Fruit fly (Drosophila melanogaster): Measurements from ENCODE around the gene CG14722.

CG14722 gene

DNA sequence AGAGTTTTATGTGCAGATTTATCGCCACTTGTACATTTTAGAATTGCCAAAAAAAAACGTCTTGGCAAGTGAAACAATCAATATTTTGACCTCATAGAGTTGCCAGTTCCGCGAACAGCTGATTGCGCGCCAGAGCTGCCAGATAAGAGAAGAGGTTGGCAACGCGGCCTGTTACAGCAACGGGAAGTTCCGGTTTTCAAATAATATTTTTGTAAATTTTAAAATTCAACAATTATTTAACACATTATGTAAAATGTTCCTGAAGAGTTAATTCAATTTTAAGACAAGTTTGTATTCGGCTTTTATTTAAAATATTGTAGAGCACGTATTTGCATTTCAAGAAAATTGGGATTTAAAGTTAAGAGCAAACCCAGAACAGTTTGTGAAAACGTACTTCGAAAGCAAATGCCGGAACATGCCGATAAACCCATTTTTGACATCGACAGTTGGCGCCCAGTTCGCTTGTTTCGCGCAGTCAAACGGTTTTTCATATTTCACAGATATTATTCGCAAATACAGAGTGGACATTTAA is 45.1 kb downstream of the CG14722 start, which contains the start of the genes prd1 and HisCl1 (continued):
- peak; percentile 44 for TF ChIP-seq salm (tag; optimal IDR thresholded peaks at IDR 0.05)
- no peak for TF ChIP-seq ttk (GFP tag; IDR thresholded peaks at IDR 0.05)
- TF ChIP-seq CG12071 (GFP tag; optimal IDR thresholded peaks at IDR 0.05): no peak
- TF ChIP-seq pros (GFP tag; optimal IDR thresholded peaks at IDR 0.05): peak; percentile 36
- no peak for TF ChIP-seq Poxn (GFP tag; IDR thresholded peaks at IDR 0.05)
- TF ChIP-seq CG6791 (GFP tag; IDR thresholded peaks at IDR 0.05; ENCODE audit: partially characterized antibody): no peak
- TF ChIP-seq Sox100B (GFP tag; optimal IDR thresholded peaks at IDR 0.05): no peak
- TF ChIP-seq sug (tag; optimal IDR thresholded peaks at IDR 0.05): no peak
- TF ChIP-seq Blimp-1 (GFP tag; optimal IDR thresholded peaks at IDR 0.05): no peak
- peak; percentile 52 for TF ChIP-seq scrt (GFP tag; optimal IDR thresholded peaks at IDR 0.05)
- TF ChIP-seq Abd-B (GFP tag; optimal IDR thresholded peaks at IDR 0.05): peak; percentile 87
- TF ChIP-seq CG10366 (GFP tag; IDR thresholded peaks at IDR 0.05): no peak
- TF ChIP-seq Usf (GFP tag; optimal IDR thresholded peaks at IDR 0.05): peak; percentile 57
- TF ChIP-seq MBD-R2 (GFP tag; IDR thresholded peaks at IDR 0.05): peak; percentile 91
- TF ChIP-seq CG11695 (GFP tag; IDR thresholded peaks at IDR 0.05): peak; percentile 51; the same call in 2 of the 3 replicates
- no peak for TF ChIP-seq Scr (GFP tag; IDR thresholded peaks at IDR 0.05; ENCODE audit: partially characterized antibody)
- no peak for TF ChIP-seq CG18011 (GFP tag; optimal IDR thresholded peaks at IDR 0.05)
- no peak for TF ChIP-seq crc (GFP tag; optimal IDR thresholded peaks at IDR 0.05)
- TF ChIP-seq nerfin-1 (tag; optimal IDR thresholded peaks at IDR 0.05): peak; percentile 78
- TF ChIP-seq CG1832 (GFP tag; optimal IDR thresholded peaks at IDR 0.05): no peak
- TF ChIP-seq CG14050 (GFP tag; IDR thresholded peaks at IDR 0.05): peak; percentile 35; the same call in 1 of the 3 replicates
- peak; percentile 81 for TF ChIP-seq sqz (GFP tag; optimal IDR thresholded peaks at IDR 0.05)
- no peak for TF ChIP-seq btn (GFP tag; optimal IDR thresholded peaks at IDR 0.05)
- 0 out of 2 replicates have a peak, but pooled peaks have one; percentile 23 for TF ChIP-seq CG11085 (GFP tag; IDR thresholded peaks at IDR 0.05)
- TF ChIP-seq CG1647 (GFP tag; optimal IDR thresholded peaks at IDR 0.05): peak; percentile 52
- peak; percentile 40 for TF ChIP-seq tin (GFP tag; optimal IDR thresholded peaks at IDR 0.05)
- peak; percentile 60 for TF ChIP-seq CG8281 (tag; optimal IDR thresholded peaks at IDR 0.05)
- no peak for TF ChIP-seq Optix (GFP tag; IDR thresholded peaks at IDR 0.05)
- TF ChIP-seq vnd (GFP tag; IDR thresholded peaks at IDR 0.05; ENCODE audit: partially characterized antibody): no peak
- TF ChIP-seq so (GFP tag; IDR thresholded peaks at IDR 0.05): no peak
- TF ChIP-seq CG7372 (GFP tag; IDR thresholded peaks at IDR 0.05): peak; percentile 55; the same call in 1 of the 2 replicates
- TF ChIP-seq slp2 (GFP tag; optimal IDR thresholded peaks at IDR 0.05): peak; percentile 57
- TF ChIP-seq tup (GFP tag; optimal IDR thresholded peaks at IDR 0.05): peak; percentile 6
- peak; percentile 91 for TF ChIP-seq CoRest (tag; optimal IDR thresholded peaks at IDR 0.05)
- TF ChIP-seq Ada2b (GFP tag; IDR thresholded peaks at IDR 0.05): no peak
- no peak for TF ChIP-seq pita (GFP tag; optimal IDR thresholded peaks at IDR 0.05)
- TF ChIP-seq CG12659 (GFP tag; optimal IDR thresholded peaks at IDR 0.05): peak; percentile 85
- TF ChIP-seq CG17912 (GFP tag; optimal IDR thresholded peaks at IDR 0.05): peak; percentile 47
- peak; percentile 70 for TF ChIP-seq CG7987 (GFP tag; optimal IDR thresholded peaks at IDR 0.05)
- peak; percentile 70 for TF ChIP-seq zfh2 (GFP tag; optimal IDR thresholded peaks at IDR 0.05)
- no peak for TF ChIP-seq CG4282 (GFP tag; optimal IDR thresholded peaks at IDR 0.05)
- TF ChIP-seq Xbp1 (GFP tag; optimal IDR thresholded peaks at IDR 0.05): peak; percentile 76
- TF ChIP-seq CrebB (tag; optimal IDR thresholded peaks at IDR 0.05): no peak
- TF ChIP-seq nmo (GFP tag; optimal IDR thresholded peaks at IDR 0.05): peak; percentile 89
- TF ChIP-seq fru (optimal IDR thresholded peaks at IDR 0.05): no peak
- TF ChIP-seq wor (GFP tag; IDR thresholded peaks at IDR 0.05): no peak
- no peak for TF ChIP-seq CG14667 (GFP tag; IDR thresholded peaks at IDR 0.05)
- 0 out of 3 replicates have a peak, but pooled peaks have one; percentile 6 for TF ChIP-seq sr (GFP tag; IDR thresholded peaks at IDR 0.05)
- peak; percentile 50 for TF ChIP-seq run (tag; optimal IDR thresholded peaks at IDR 0.05)
- no peak for TF ChIP-seq sd (tag; optimal IDR thresholded peaks at IDR 0.05)
